Fruit fly (Drosophila melanogaster): ENCODE measurements around the gene ergic53.

The ergic53 gene

DNA sequence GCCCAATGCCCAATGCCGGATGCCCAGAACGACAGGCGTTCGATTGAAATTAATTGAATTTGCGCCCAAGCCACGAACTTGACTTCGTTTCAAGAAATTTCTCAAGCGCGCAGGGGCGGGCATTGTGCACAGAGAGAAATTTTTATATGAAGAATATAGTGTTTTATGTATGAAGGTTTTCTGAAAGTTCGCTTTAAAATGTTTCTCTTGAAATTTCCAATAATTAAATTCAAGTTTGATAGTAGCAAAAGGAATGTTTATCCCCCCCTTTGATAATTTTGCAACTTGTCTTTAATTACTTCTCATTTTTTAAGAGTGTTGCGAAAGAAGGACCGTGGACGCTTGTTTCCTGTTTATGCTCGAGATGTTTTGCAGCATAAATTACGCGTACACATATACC, 9.1 kb downstream of the ergic53 start (continued):
- no peak for TF ChIP-seq CG18764 (GFP tag; optimal IDR thresholded peaks at IDR 0.05)
- no peak for TF ChIP-seq CG31365 (tag; optimal IDR thresholded peaks at IDR 0.05)
- no peak for TF ChIP-seq CG12942 (GFP tag; optimal IDR thresholded peaks at IDR 0.05)
- no peak for TF ChIP-seq CG18619 (GFP tag; optimal IDR thresholded peaks at IDR 0.05)
- TF ChIP-seq CG17328 (GFP tag; IDR thresholded peaks at IDR 0.05), result peak; percentile 31; the same call in 1 of the 2 replicates
- no peak for TF ChIP-seq CG5245 (GFP tag; optimal IDR thresholded peaks at IDR 0.05)
- no peak for TF ChIP-seq HLH4C (GFP tag; IDR thresholded peaks at IDR 0.05; ENCODE audit: partially characterized antibody)
- no peak for TF ChIP-seq Bdp1 (GFP tag; optimal IDR thresholded peaks at IDR 0.05)
- no peak for TF ChIP-seq gt (GFP tag; IDR thresholded peaks at IDR 0.05)
- peak; percentile 13 for TF ChIP-seq tap (tag; optimal IDR thresholded peaks at IDR 0.05)
- TF ChIP-seq Jarid2 (GFP tag; optimal IDR thresholded peaks at IDR 0.05), result no peak
- TF ChIP-seq CG4282 (GFP tag; optimal IDR thresholded peaks at IDR 0.05), result no peak
- TF ChIP-seq danr (GFP tag; IDR thresholded peaks at IDR 0.05), result no peak
- no peak for TF ChIP-seq CG30020 (tag; optimal IDR thresholded peaks at IDR 0.05)
- no peak for TF ChIP-seq crp (GFP tag; optimal IDR thresholded peaks at IDR 0.05)
- TF ChIP-seq CG12299 (tag; optimal IDR thresholded peaks at IDR 0.05), result no peak
- no peak for TF ChIP-seq MTF-1 (GFP tag; optimal IDR thresholded peaks at IDR 0.05; ENCODE audit: borderline replicate concordance)
- no peak for TF ChIP-seq CG17568 (GFP tag; optimal IDR thresholded peaks at IDR 0.05)
- no peak for TF ChIP-seq zen2 (GFP tag; IDR thresholded peaks at IDR 0.05; ENCODE audit: partially characterized antibody)
- no peak for TF ChIP-seq salm (tag; optimal IDR thresholded peaks at IDR 0.05)
- no peak for TF ChIP-seq ind (GFP tag; optimal IDR thresholded peaks at IDR 0.05)
- TF ChIP-seq Bteb2 (GFP tag; optimal IDR thresholded peaks at IDR 0.05), result no peak

DNA sequence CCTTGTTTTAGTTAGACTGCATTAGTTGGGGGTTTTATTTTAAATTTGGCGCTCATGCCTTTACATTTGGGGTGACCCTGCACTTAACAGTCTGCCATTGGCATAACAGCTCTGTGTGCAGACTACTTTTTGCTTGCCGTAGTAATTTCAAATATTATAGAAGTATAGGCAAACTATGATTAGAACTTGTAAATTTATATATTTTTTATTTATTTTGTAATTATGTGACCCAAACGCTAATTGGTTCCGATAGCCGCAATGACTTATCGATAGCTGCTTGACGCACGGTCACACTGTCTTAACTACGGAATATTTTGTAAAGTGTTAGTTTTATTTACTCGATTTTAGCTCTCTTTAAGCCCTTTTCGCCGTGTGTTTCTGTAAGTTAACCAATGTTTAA, 9.9 kb downstream of the ergic53 start, which contains the start of gene rhea:
Gene rhea (plus strand): TSS at position 292 of the 400 bp plus-strand sequence.
- TF ChIP-seq CG1602 (GFP tag; optimal IDR thresholded peaks at IDR 0.05) (no peak), esg (GFP tag; conservative IDR thresholded peaks at IDR 0.05) (no peak), Fer3 (tag; optimal IDR thresholded peaks at IDR 0.05) (no peak), tin (GFP tag; optimal IDR thresholded peaks at IDR 0.05) (peak; percentile 53), CG17568 (GFP tag; optimal IDR thresholded peaks at IDR 0.05) (no peak), CG31365 (tag; optimal IDR thresholded peaks at IDR 0.05) (no peak), CG4820 (GFP tag; optimal IDR thresholded peaks at IDR 0.05) (peak; percentile 19), ab (GFP tag; optimal IDR thresholded peaks at IDR 0.05) (no peak), Opbp (GFP tag; IDR thresholded peaks at IDR 0.05; ENCODE audit: partially characterized antibody) (peak; percentile 80; the same call in 1 of the 3 replicates), chinmo (GFP tag; IDR thresholded peaks at IDR 0.05; ENCODE audit: partially characterized antibody) (peak; percentile 76; the same call in 1 of the 4 replicates), CG17802 (tag; optimal IDR thresholded peaks at IDR 0.05) (no peak), Antp (GFP tag; optimal IDR thresholded peaks at IDR 0.05) (no peak), CG12236 (GFP tag; optimal IDR thresholded peaks at IDR 0.05) (no peak), gfzf (GFP tag; optimal IDR thresholded peaks at IDR 0.05) (peak; percentile 49), CG30020 (tag; optimal IDR thresholded peaks at IDR 0.05) (peak; percentile 1), bowl (GFP tag; IDR thresholded peaks at IDR 0.05) (no peak), Lim3 (GFP tag; IDR thresholded peaks at IDR 0.05) (no peak), YL-1 (GFP tag; optimal IDR thresholded peaks at IDR 0.05) (peak; percentile 31), stwl (tag; optimal IDR thresholded peaks at IDR 0.05) (peak; percentile 53), CG11085 (GFP tag; IDR thresholded peaks at IDR 0.05) (no peak), Blimp-1 (GFP tag; optimal IDR thresholded peaks at IDR 0.05) (no peak), CG9609 (GFP tag; optimal IDR thresholded peaks at IDR 0.05) (no peak), bigmax (GFP tag; optimal IDR thresholded peaks at IDR 0.05) (no peak), Ets65A (GFP tag) (no peak), phol (tag; optimal IDR thresholded peaks at IDR 0.05) (peak; percentile 57), NC2β (GFP tag; optimal IDR thresholded peaks at IDR 0.05) (no peak), br (optimal IDR thresholded peaks at IDR 0.05) (no peak), insv (GFP tag; optimal IDR thresholded peaks at IDR 0.05) (no peak), CG3281 (GFP tag; optimal IDR thresholded peaks at IDR 0.05) (no peak), CG11093 (GFP tag; IDR thresholded peaks at IDR 0.05) (no peak), CG14860 (GFP tag; IDR thresholded peaks at IDR 0.05; ENCODE audit: partially characterized antibody) (peak; percentile 64; the same call in 2 of the 3 replicates), Xrp1 (GFP tag; IDR thresholded peaks at IDR 0.05) (peak; percentile 19; the same call in 1 of the 2 replicates)

Measured in whole organism, embryonic.